Worm (Caenorhabditis elegans): ENCODE measurements around the gene phy-4.

Gene phy-4

ce11 chrV:19477302-19477701 is 36.1 kb downstream of the phy-4 start (continued):
- no peak for TF ChIP-seq lin-40 (tag; optimal IDR thresholded peaks at IDR 0.05)
- TF ChIP-seq hmg-1.2 (GFP tag; IDR thresholded peaks at IDR 0.05): no peak
- no peak for TF ChIP-seq nhr-27 (tag; optimal IDR thresholded peaks at IDR 0.05)
- no peak for TF ChIP-seq ztf-18 (tag; optimal IDR thresholded peaks at IDR 0.05)

- TF ChIP-seq F52B5.7 (tag; optimal IDR thresholded peaks at IDR 0.05) (no peak), K12H6.12 (tag; optimal IDR thresholded peaks at IDR 0.05) (no peak), egrh-3 (GFP tag; IDR thresholded peaks at IDR 0.05) (peak; percentile 16; the same call in 1 of the 2 replicates)
Observed at ce11 chrV:19473842-19474514, 39.5 kb downstream of the phy-4 start, which contains the start of gene Y43F8B.10. Gene Y43F8B.10, plus strand, starts transcription at chrV:19474464.

ce11 chrV:19470385-19470784 is 43.1 kb downstream of the phy-4 start, which contains the start of gene Y43F8B.11:
Gene Y43F8B.11, plus strand, starts transcription at chrV:19470685.
- TF ChIP-seq ceh-79 (tag; optimal IDR thresholded peaks at IDR 0.05): no peak
- TF ChIP-seq mel-28 (tag; optimal IDR thresholded peaks at IDR 0.05; ENCODE audit: borderline replicate concordance): no peak
- TF ChIP-seq B0035.1 (tag; optimal IDR thresholded peaks at IDR 0.05): no peak
- no peak for TF ChIP-seq madf-8 (GFP tag; conservative IDR thresholded peaks at IDR 0.05)
- no peak for TF ChIP-seq xnd-1 (tag; optimal IDR thresholded peaks at IDR 0.05)
- TF ChIP-seq tbx-9 (tag; optimal IDR thresholded peaks at IDR 0.05; ENCODE audit: borderline replicate concordance): no peak

- TF ChIP-seq ztf-26 (tag; optimal IDR thresholded peaks at IDR 0.05): no peak
- TF ChIP-seq efl-1 (GFP tag; optimal IDR thresholded peaks at IDR 0.05): no peak
- TF ChIP-seq ceh-27 (GFP tag; optimal IDR thresholded peaks at IDR 0.05): no peak
- no peak for TF ChIP-seq K11D2.4 (GFP tag; IDR thresholded peaks at IDR 0.05)
- no peak for TF ChIP-seq sptf-2 (GFP tag; optimal IDR thresholded peaks at IDR 0.05)
Observed at ce11 chrV:19468083-19468482, 45.4 kb downstream of the phy-4 start, which contains the start of gene Y43F8B.12. Gene Y43F8B.12, plus strand, starts transcription at chrV:19468383.

ce11 chrV:19467574-19467973 is 45.9 kb downstream of the phy-4 start, which contains the start of gene Y43F8B.23:
Gene Y43F8B.23, minus strand, starts transcription at chrV:19467648.
- no peak for TF ChIP-seq pha-4 (tag; optimal IDR thresholded peaks at IDR 0.05)
- no peak for TF ChIP-seq F57A8.1 (GFP tag; optimal IDR thresholded peaks at IDR 0.05)
- no peak for TF ChIP-seq mcd-1 (GFP tag; IDR thresholded peaks at IDR 0.05)
- no peak for TF ChIP-seq Y67H2A.10 (GFP tag; conservative IDR thresholded peaks at IDR 0.05)
- no peak for TF ChIP-seq D2030.7 (GFP tag; IDR thresholded peaks at IDR 0.05)
- no peak for TF ChIP-seq aptf-2 (GFP tag; conservative IDR thresholded peaks at IDR 0.05)
- TF ChIP-seq ztf-26 (tag; optimal IDR thresholded peaks at IDR 0.05): no peak
- no peak for TF ChIP-seq lin-54 (GFP tag; optimal IDR thresholded peaks at IDR 0.05)
- TF ChIP-seq xnd-1 (tag; optimal IDR thresholded peaks at IDR 0.05): no peak
- no peak for TF ChIP-seq dpff-1 (tag; optimal IDR thresholded peaks at IDR 0.05)
- no peak for TF ChIP-seq snpc-1.3 (tag; optimal IDR thresholded peaks at IDR 0.05; ENCODE audit: insufficient read depth)
- TF ChIP-seq nhr-80 (tag; optimal IDR thresholded peaks at IDR 0.05): peak; percentile 77
- TF ChIP-seq nhr-120 (GFP tag; IDR thresholded peaks at IDR 0.05): no peak
- TF ChIP-seq ceh-40 (GFP tag; IDR thresholded peaks at IDR 0.05): no peak
- TF ChIP-seq lin-35 (GFP tag; optimal IDR thresholded peaks at IDR 0.05): no peak
- peak; percentile 31; the same call in 1 of the 2 replicates for TF ChIP-seq cebp-1 (GFP tag; IDR thresholded peaks at IDR 0.05)
- TF ChIP-seq cebp-1 (tag; optimal IDR thresholded peaks at IDR 0.05): peak; percentile 41

Measured in whole organism, young adult.